Worm (Caenorhabditis elegans) whole organism, early embryonic: Measurements from ENCODE around the gene perm-3.

Experiments
- F13C5.2 ChIP-seq: sonication (generic microtip); optimal IDR thresholded peaks from 2 replicates; lab custom pipeline; 2017; ENCODE audit warnings: mild to moderate bottlenecking, missing genetic modification characterization, inconsistent platforms, missing compliant biosample characterization
- ama-1 ChIP-seq: fragments of 150-350 bp; optimal IDR thresholded peaks from 2 replicates; lab custom pipeline; 2014
- ets-7 ChIP-seq: sonication (generic microtip); optimal IDR thresholded peaks from 2 replicates; lab custom pipeline; 2016; ENCODE audit warnings: missing genotype, missing genetic modification characterization, missing compliant biosample characterization
- flt-1 ChIP-seq: fragments of 200-800 bp; sonication (Bioruptor generic); IDR thresholded peaks from 2 replicates; pipeline ENCODE4 v1.3.6; 2022; ENCODE audit warnings: missing genetic modification characterization, missing compliant biosample characterization
- hmbx-1 ChIP-seq: sonication (generic microtip); optimal IDR thresholded peaks from 2 replicates; lab custom pipeline; 2016; ENCODE audit warnings: mild to moderate bottlenecking, missing genetic modification characterization, missing compliant biosample characterization
- hnd-1 ChIP-seq: sonication (generic microtip); optimal IDR thresholded peaks from 2 replicates; lab custom pipeline; 2016; ENCODE audit warnings: missing genetic modification characterization, missing compliant biosample characterization
- tbx-11 ChIP-seq: fragments of 200-800 bp; sonication (Bioruptor generic); IDR thresholded peaks from 2 replicates; pipeline ENCODE4 v1.3.6; 2022; ENCODE audit warnings: missing genetic modification characterization, missing compliant biosample characterization
- tra-4 ChIP-seq: sonication (generic microtip); optimal IDR thresholded peaks from 2 replicates; lab custom pipeline; 2017; ENCODE audit warnings: missing genetic modification characterization, missing compliant biosample characterization

DNA sequence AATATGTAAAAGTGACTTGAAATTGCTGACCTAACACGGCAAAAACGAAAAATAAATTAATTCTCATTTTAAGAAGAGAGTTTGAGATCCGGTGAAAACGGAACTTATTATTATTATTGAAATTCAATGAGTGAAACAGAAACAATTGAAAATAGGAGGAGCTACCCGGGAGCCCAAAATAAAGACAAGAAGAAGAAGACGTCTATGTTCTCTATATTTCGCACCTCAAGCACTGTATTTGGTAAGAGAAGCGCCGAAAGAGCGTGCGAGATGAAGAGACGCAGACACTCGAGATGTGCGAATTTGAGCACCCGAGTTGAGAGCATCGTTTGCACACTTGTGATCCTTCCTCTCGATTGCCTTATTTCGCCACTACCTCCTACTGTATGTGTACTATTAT, 21.1 kb upstream of the perm-3 start, which contains the start of gene spp-7:
- no peak for TF ChIP-seq ama-1 (lab: Kevin White, UChicago)
- TF ChIP-seq flt-1 (GFP tag; lab: Robert Waterston, UW) = no peak
- no peak for TF ChIP-seq hnd-1
- TF ChIP-seq F13C5.2 (tag; lab: Kevin White, UChicago) = no peak
- no peak for TF ChIP-seq tra-4 (tag; lab: Kevin White, UChicago)
- no peak for TF ChIP-seq ets-7 (tag; lab: Kevin White, UChicago)
- no peak for TF ChIP-seq tbx-11 (GFP tag; lab: Robert Waterston, UW)
- TF ChIP-seq hmbx-1 (tag; lab: Kevin White, UChicago) = no peak
